Worm (Caenorhabditis elegans) whole organism, young adult: ENCODE data around the gene unc-36.

Experiments used
- B0336.3 ChIP-seq: fragments of 200-800 bp; sonication (Bioruptor generic); IDR thresholded peaks from 2 replicates; pipeline ENCODE4 v1.3.6; 2022; ENCODE audit warnings: missing genetic modification characterization, missing compliant biosample characterization
- C06A6.2 ChIP-seq: fragments of 200-800 bp; sonication (Bioruptor generic); conservative IDR thresholded peaks from 2 replicates; pipeline ENCODE4 v1.3.6; 2022; ENCODE audit warnings: missing genetic modification characterization, missing compliant biosample characterization
- F39B2.1 ChIP-seq: fragments of 200-800 bp; sonication (Bioruptor generic); IDR thresholded peaks from 2 replicates; pipeline ENCODE4 v1.3.6; 2022; ENCODE audit warnings: missing genetic modification reagents, missing genetic modification characterization, missing compliant biosample characterization
- F52B5.7 ChIP-seq: sonication (generic microtip); optimal IDR thresholded peaks from 2 replicates; lab custom pipeline; 2016; ENCODE audit warnings: mild to moderate bottlenecking, missing genetic modification characterization, missing compliant biosample characterization
- F57A8.1 ChIP-seq: fragments of 200-800 bp; sonication (Bioruptor generic); optimal IDR thresholded peaks from 2 replicates; lab custom pipeline; 2018; ENCODE audit warnings: mild to moderate bottlenecking, missing genetic modification characterization, moderate library complexity, missing compliant biosample characterization
- K11D2.4 ChIP-seq: fragments of 200-800 bp; sonication (Bioruptor generic); IDR thresholded peaks from 2 replicates; pipeline ENCODE4 v1.3.6; 2022; ENCODE audit warnings: missing genetic modification reagents, missing genetic modification characterization, missing compliant biosample characterization
- Y53F4B.3 ChIP-seq: fragments of 200-800 bp; sonication (Bioruptor generic); IDR thresholded peaks from 2 replicates; pipeline ENCODE4 v1.3.6; 2022; ENCODE audit warnings: missing genetic modification reagents, missing genetic modification characterization, missing compliant biosample characterization
- Y53G8AR.9 ChIP-seq: fragments of 200-800 bp; sonication (Bioruptor generic); conservative IDR thresholded peaks from 2 replicates; pipeline ENCODE4 v1.3.6; 2022; ENCODE audit warnings: missing genetic modification reagents, missing genetic modification characterization, missing compliant biosample characterization
- akir-1 ChIP-seq: fragments of 200-800 bp; sonication (Bioruptor generic); optimal IDR thresholded peaks from 2 replicates; lab custom pipeline; 2018; ENCODE audit warnings: mild to moderate bottlenecking, missing genetic modification characterization, moderate library complexity, missing compliant biosample characterization
- athp-1 ChIP-seq: sonication (generic microtip); optimal IDR thresholded peaks from 2 replicates; lab custom pipeline; 2017; ENCODE audit warnings: mild to moderate bottlenecking, missing genetic modification characterization, missing compliant biosample characterization
- attf-3 ChIP-seq: fragments of 200-800 bp; sonication (Bioruptor generic); conservative IDR thresholded peaks from 2 replicates; pipeline ENCODE4 v1.3.6; 2022; ENCODE audit warnings: missing genetic modification reagents, missing genetic modification characterization, missing compliant biosample characterization
- attf-5 ChIP-seq: fragments of 200-800 bp; sonication (Bioruptor generic); optimal IDR thresholded peaks from 2 replicates; lab custom pipeline; 2018; ENCODE audit warnings: mild to moderate bottlenecking, missing genetic modification characterization, missing compliant biosample characterization
- bed-2 ChIP-seq: fragments of 200-800 bp; sonication (Bioruptor generic); IDR thresholded peaks from 2 replicates; pipeline ENCODE4 v1.3.6; 2022; ENCODE audit warnings: missing genetic modification reagents, missing genetic modification characterization, missing compliant biosample characterization
- ccch-3 ChIP-seq: fragments of 200-800 bp; sonication (Bioruptor generic); optimal IDR thresholded peaks from 2 replicates; lab custom pipeline; 2018; ENCODE audit warnings: mild to moderate bottlenecking, missing genetic modification characterization, missing compliant biosample characterization
- cebp-1 ChIP-seq, 2 experiments: fragments of 200-800 bp in 1 of 2; sonication (Bioruptor generic) in 1 of 2; sonication (generic microtip) in 1 of 2; IDR thresholded peaks in 1 of 2; optimal IDR thresholded peaks in 1 of 2; 2 replicates each; pipeline versions ENCODE4 v1.3.6 to Lab custom; 2017 to 2022; ENCODE audit warnings: missing compliant biosample characterization in 2 of 2, missing genetic modification characterization in 2 of 2, mild to moderate bottlenecking in 1 of 2, missing genetic modification reagents in 1 of 2, moderate library complexity in 1 of 2
- cebp-2 ChIP-seq: fragments of 200-800 bp; sonication (Bioruptor generic); IDR thresholded peaks from 2 replicates; pipeline ENCODE4 v1.3.6; 2022; ENCODE audit warnings: missing genetic modification characterization, missing compliant biosample characterization
- ceh-100 ChIP-seq: fragments of 200-800 bp; sonication (Bioruptor generic); IDR thresholded peaks from 2 replicates; pipeline ENCODE4 v1.3.6; 2022; ENCODE audit warnings: missing genetic modification reagents, missing genetic modification characterization, missing compliant biosample characterization
- ceh-40 ChIP-seq: fragments of 200-800 bp; sonication (Bioruptor generic); IDR thresholded peaks from 2 replicates; pipeline ENCODE4 v1.3.6; 2022; ENCODE audit warnings: missing genetic modification characterization, missing compliant biosample characterization
- ceh-58 ChIP-seq: fragments of 200-800 bp; sonication (Bioruptor generic); IDR thresholded peaks from 2 replicates; pipeline ENCODE4 v1.3.6; 2022; ENCODE audit warnings: missing genetic modification characterization, missing compliant biosample characterization
- chd-7 ChIP-seq: sonication (generic microtip); optimal IDR thresholded peaks from 2 replicates; lab custom pipeline; 2016; ENCODE audit warnings: mild to moderate bottlenecking, missing genetic modification characterization, moderate library complexity, missing compliant biosample characterization
- die-1 ChIP-seq: sonication (generic microtip); optimal IDR thresholded peaks from 2 replicates; lab custom pipeline; 2016; ENCODE audit warnings: missing genotype, mild to moderate bottlenecking, missing genetic modification characterization, missing compliant biosample characterization
- dox-1 ChIP-seq: fragments of 200-800 bp; sonication (Bioruptor generic); IDR thresholded peaks from 2 replicates; pipeline ENCODE4 v1.3.6; 2022; ENCODE audit warnings: missing genetic modification reagents, missing genetic modification characterization, missing compliant biosample characterization
- dpff-1 ChIP-seq: sonication (generic microtip); optimal IDR thresholded peaks from 2 replicates; lab custom pipeline; 2017; ENCODE audit warnings: mild to moderate bottlenecking, missing genetic modification characterization, missing compliant biosample characterization
- egl-18 ChIP-seq: fragments of 200-800 bp; sonication (Bioruptor generic); IDR thresholded peaks from 2 replicates; pipeline ENCODE4 v1.3.6; 2022; ENCODE audit warnings: missing genetic modification reagents, missing genetic modification characterization, missing compliant biosample characterization
- egrh-3 ChIP-seq: fragments of 200-800 bp; sonication (Bioruptor generic); IDR thresholded peaks from 2 replicates; pipeline ENCODE4 v1.3.6; 2022; ENCODE audit warnings: missing genetic modification reagents, missing genetic modification characterization, missing compliant biosample characterization
- him-1 ChIP-seq: sonication (generic microtip); optimal IDR thresholded peaks from 2 replicates; lab custom pipeline; 2016; ENCODE audit warnings: missing genotype, missing genetic modification reagents, missing genetic modification characterization, missing compliant biosample characterization
- hmg-1.2 ChIP-seq: fragments of 200-800 bp; sonication (Bioruptor generic); IDR thresholded peaks from 2 replicates; pipeline ENCODE4 v1.3.6; 2022; ENCODE audit warnings: missing genetic modification reagents, missing genetic modification characterization, missing compliant biosample characterization
- hmg-20 ChIP-seq: fragments of 200-800 bp; sonication (Bioruptor generic); IDR thresholded peaks from 2 replicates; pipeline ENCODE4 v1.3.6; 2022; ENCODE audit warnings: missing genetic modification reagents, missing genetic modification characterization, missing compliant biosample characterization
- hsf-1 ChIP-seq: fragments of 200-800 bp; sonication (Bioruptor generic); IDR thresholded peaks from 2 replicates; pipeline ENCODE4 v1.3.6; 2022; ENCODE audit warnings: missing genetic modification reagents, missing genetic modification characterization, missing compliant biosample characterization
- lin-35 ChIP-seq, 3 experiments: fragments of 150-350 bp in 2 of 3; sonication (generic microtip) in 1 of 3; optimal IDR thresholded peaks; 2 replicates each; lab custom pipeline; 2014 to 2018; ENCODE audit warnings: missing biosample characterization in 3 of 3, missing genetic modification characterization in 3 of 3, missing genetic modification reagents in 3 of 3
- lin-54 ChIP-seq: fragments of 200-800 bp; sonication (Bioruptor generic); optimal IDR thresholded peaks from 2 replicates; lab custom pipeline; 2018; ENCODE audit warnings: mild to moderate bottlenecking, missing genetic modification characterization, missing compliant biosample characterization
- madf-10 ChIP-seq: sonication (generic microtip); optimal IDR thresholded peaks from 2 replicates; lab custom pipeline; 2016; ENCODE audit warnings: mild to moderate bottlenecking, missing genetic modification characterization, missing compliant biosample characterization
- madf-6 ChIP-seq: fragments of 200-800 bp; sonication (Bioruptor generic); IDR thresholded peaks from 2 replicates; pipeline ENCODE4 v1.3.6; 2022; ENCODE audit warnings: missing genetic modification reagents, missing genetic modification characterization, missing compliant biosample characterization
- mcd-1 ChIP-seq: fragments of 200-800 bp; sonication (Bioruptor generic); IDR thresholded peaks from 2 replicates; pipeline ENCODE4 v1.3.6; 2022; ENCODE audit warnings: missing genetic modification reagents, missing genetic modification characterization, missing compliant biosample characterization
- mes-4 ChIP-seq: sonication (generic microtip); optimal IDR thresholded peaks from 2 replicates; lab custom pipeline; 2016; ENCODE audit warnings: missing genotype, missing genetic modification characterization, missing compliant biosample characterization
- mxl-1 ChIP-seq: sonication (generic microtip); optimal IDR thresholded peaks from 2 replicates; lab custom pipeline; 2016; ENCODE audit warnings: missing genetic modification characterization, missing compliant biosample characterization
- nfya-2 ChIP-seq: fragments of 200-800 bp; sonication (Bioruptor generic); IDR thresholded peaks from 2 replicates; pipeline ENCODE4 v1.3.6; 2022; ENCODE audit warnings: missing genetic modification reagents, missing genetic modification characterization, missing compliant biosample characterization
- nfyb-1 ChIP-seq: fragments of 200-800 bp; sonication (Bioruptor generic); IDR thresholded peaks from 2 replicates; pipeline ENCODE4 v1.3.6; 2022; ENCODE audit warnings: missing genetic modification reagents, missing genetic modification characterization, missing compliant biosample characterization
- nhr-179 ChIP-seq: sonication (generic microtip); optimal IDR thresholded peaks from 2 replicates; lab custom pipeline; 2016; ENCODE audit warnings: mild to moderate bottlenecking, missing genetic modification characterization, missing compliant biosample characterization
- nhr-80 ChIP-seq: sonication (generic microtip); optimal IDR thresholded peaks from 2 replicates; lab custom pipeline; 2016; ENCODE audit warnings: missing genetic modification characterization, missing compliant biosample characterization
- pbrm-1 ChIP-seq: fragments of 200-800 bp; sonication (Bioruptor generic); IDR thresholded peaks from 2 replicates; pipeline ENCODE4 v1.3.6; 2022; ENCODE audit warnings: missing genetic modification reagents, missing genetic modification characterization, missing compliant biosample characterization
- pha-4 ChIP-seq: fragments of 150-350 bp; sonication (generic microtip); optimal IDR thresholded peaks from 2 replicates; lab custom pipeline; 2014; ENCODE audit warnings: missing biosample characterization, missing genetic modification reagents, missing genetic modification characterization
- somi-1 ChIP-seq: fragments of 200-800 bp; sonication (Bioruptor generic); optimal IDR thresholded peaks from 2 replicates; lab custom pipeline; 2018; ENCODE audit warnings: mild to moderate bottlenecking, missing genetic modification characterization, missing compliant biosample characterization
- unc-62 ChIP-seq: fragments of 150-350 bp; optimal IDR thresholded peaks from 2 replicates; lab custom pipeline; 2014; ENCODE audit warnings: missing biosample characterization, missing genetic modification reagents, missing genetic modification characterization
- ztf-18 ChIP-seq: sonication (generic microtip); optimal IDR thresholded peaks from 2 replicates; lab custom pipeline; 2016; ENCODE audit warnings: missing genotype, mild to moderate bottlenecking, missing genetic modification characterization, missing compliant biosample characterization
- ztf-26 ChIP-seq: sonication (generic microtip); optimal IDR thresholded peaks from 2 replicates; lab custom pipeline; 2017; ENCODE audit warnings: missing genetic modification characterization, missing compliant biosample characterization
- ztf-28 ChIP-seq: fragments of 200-800 bp; sonication (Bioruptor generic); IDR thresholded peaks from 2 replicates; pipeline ENCODE4 v1.3.6; 2022; ENCODE audit warnings: missing genetic modification reagents, missing genetic modification characterization, missing compliant biosample characterization
- ztf-6 ChIP-seq: fragments of 200-800 bp; sonication (Bioruptor generic); IDR thresholded peaks from 2 replicates; pipeline ENCODE4 v1.3.6; 2022; ENCODE audit warnings: missing genetic modification reagents, missing genetic modification characterization, missing compliant biosample characterization

Gene unc-36

ce11 chrIII:8250007-8250683, 49.1 kb upstream of the unc-36 start, which contains the start of gene knl-1 (continued):
- TF ChIP-seq pha-4 (tag; lab: Kevin White, UChicago) (no peak), ztf-6 (GFP tag; lab: Robert Waterston, UW) (no peak), ccch-3 (GFP tag; lab: Kevin White, UChicago) (no peak), ztf-26 (tag; lab: Kevin White, UChicago) (no peak), him-1 (tag; lab: Kevin White, UChicago) (no peak), egl-18 (GFP tag; lab: Robert Waterston, UW) (no peak), die-1 (no peak), mxl-1 (tag; lab: Kevin White, UChicago) (no peak), nfya-2 (GFP tag; lab: Robert Waterston, UW) (no peak), bed-2 (GFP tag; lab: Robert Waterston, UW) (no peak), cebp-1 (GFP tag; IDR thresholded peaks at IDR 0.05; lab: Robert Waterston, UW) (no peak), cebp-1 (tag; optimal IDR thresholded peaks at IDR 0.05; lab: Kevin White, UChicago) (no peak), hmg-1.2 (GFP tag; lab: Robert Waterston, UW) (peak; percentile 46; the same call in 1 of the 2 replicates), K11D2.4 (GFP tag; lab: Robert Waterston, UW) (no peak), akir-1 (GFP tag; lab: Kevin White, UChicago) (no peak), attf-5 (peak; percentile 59), dpff-1 (tag; lab: Kevin White, UChicago) (no peak), ceh-40 (no peak), Y53F4B.3 (no peak), athp-1 (no peak), ceh-58 (GFP tag; lab: Robert Waterston, UW) (no peak), hmg-20 (GFP tag; lab: Robert Waterston, UW) (no peak), pbrm-1 (GFP tag; lab: Robert Waterston, UW) (no peak), ceh-100 (GFP tag; lab: Robert Waterston, UW) (peak; percentile 95), chd-7 (tag; lab: Kevin White, UChicago) (no peak), F57A8.1 (GFP tag; lab: Kevin White, UChicago) (no peak), F52B5.7 (tag; lab: Kevin White, UChicago) (no peak), egrh-3 (0 out of 2 replicates have a peak, but pooled peaks have one; percentile 49), Y53G8AR.9 (GFP tag; lab: Robert Waterston, UW) (no peak), dox-1 (GFP tag; lab: Robert Waterston, UW) (peak; percentile 74), attf-3 (GFP tag; lab: Robert Waterston, UW) (peak; percentile 63; the same call in 1 of the 2 replicates), lin-35 (GFP tag; optimal IDR thresholded peaks at IDR 0.05; lab: Kevin White, UChicago) (peak in 1 of 3 experiments; percentile 21), nfyb-1 (GFP tag; lab: Robert Waterston, UW) (no peak), madf-6 (GFP tag; lab: Robert Waterston, UW) (peak; percentile 69), hsf-1 (GFP tag; lab: Robert Waterston, UW) (no peak), cebp-2 (GFP tag; lab: Robert Waterston, UW) (no peak), unc-62 (GFP tag; lab: Kevin White, UChicago) (no peak), B0336.3 (GFP tag; lab: Robert Waterston, UW) (no peak), nhr-80 (tag; lab: Kevin White, UChicago) (peak; percentile 39), madf-10 (tag; lab: Kevin White, UChicago) (peak; percentile 4), C06A6.2 (GFP tag; lab: Robert Waterston, UW) (no peak), F39B2.1 (GFP tag; lab: Robert Waterston, UW) (no peak), lin-54 (peak; percentile 68), ztf-18 (tag; lab: Kevin White, UChicago) (peak; percentile 42), mcd-1 (peak; percentile 80), ztf-28 (GFP tag; lab: Robert Waterston, UW) (0 out of 2 replicates have a peak, but pooled peaks have one; percentile 63), mes-4 (tag; lab: Kevin White, UChicago) (no peak), somi-1 (GFP tag; lab: Kevin White, UChicago) (no peak), nhr-179 (tag; lab: Kevin White, UChicago) (no peak)
